Fruit fly (Drosophila melanogaster) whole organism, embryonic: ENCODE data around the gene CG15012.

Experiments used
- Abd-B ChIP-seq: fragments of 200-800 bp; sonication (Bioruptor generic); optimal IDR thresholded peaks from 2 replicates; lab custom pipeline; 2018; ENCODE audit warnings: missing biosample characterization, mild to moderate bottlenecking, missing genetic modification characterization, moderate library complexity
- Adf1 ChIP-seq: fragments of 200-800 bp; sonication (Bioruptor generic); IDR thresholded peaks from 2 replicates; pipeline ENCODE4 v1.3.6; 2022; ENCODE audit warnings: missing biosample characterization, missing genetic modification characterization
- Atf6 ChIP-seq: fragments of 200-800 bp; sonication (Bioruptor generic); IDR thresholded peaks from 2 replicates; pipeline ENCODE4 v1.3.6; 2022; ENCODE audit warnings: missing biosample characterization, missing genetic modification characterization
- BtbVII ChIP-seq: fragments of 200-800 bp; sonication (Bioruptor generic); optimal IDR thresholded peaks from 3 replicates; lab custom pipeline; 2017; ENCODE audit warnings: missing biosample characterization, mild to moderate bottlenecking, missing genetic modification characterization
- CG1024 ChIP-seq: fragments of 200-800 bp; sonication (Bioruptor generic); IDR thresholded peaks from 2 replicates; pipeline ENCODE4 v1.3.6; 2022; ENCODE audit warnings: missing biosample characterization, missing genetic modification characterization
- CG10366 ChIP-seq: fragments of 200-800 bp; sonication (Bioruptor generic); IDR thresholded peaks from 2 replicates; pipeline ENCODE4 v1.3.6; 2022; ENCODE audit warnings: missing biosample characterization, missing genetic modification characterization
- CG10654 ChIP-seq: fragments of 200-800 bp; sonication (Bioruptor generic); optimal IDR thresholded peaks from 2 replicates; lab custom pipeline; 2016; ENCODE audit warnings: missing biosample characterization, missing genetic modification characterization
- CG11560 ChIP-seq: fragments of 200-800 bp; sonication (Bioruptor generic); IDR thresholded peaks from 3 replicates; pipeline ENCODE4 v1.3.6; 2022; ENCODE audit warnings: missing biosample characterization, missing genetic modification characterization
- CG12104 ChIP-seq: fragments of 200-800 bp; sonication (Bioruptor generic); optimal IDR thresholded peaks from 3 replicates; lab custom pipeline; 2016; ENCODE audit warnings: missing biosample characterization, missing genetic modification characterization
- CG12942 ChIP-seq: fragments of 200-800 bp; sonication (Bioruptor generic); optimal IDR thresholded peaks from 3 replicates; lab custom pipeline; 2016; ENCODE audit warnings: missing biosample characterization, missing genetic modification characterization
- CG14710 ChIP-seq: fragments of 200-800 bp; sonication (Bioruptor generic); optimal IDR thresholded peaks from 3 replicates; lab custom pipeline; 2019; ENCODE audit warnings: missing biosample characterization, mild to moderate bottlenecking, missing genetic modification characterization, moderate library complexity
- CG15011 ChIP-seq: fragments of 200-800 bp; sonication (Bioruptor generic); optimal IDR thresholded peaks from 3 replicates; lab custom pipeline; 2018; ENCODE audit warnings: missing biosample characterization, mild to moderate bottlenecking, missing genetic modification characterization
- CG17912 ChIP-seq: fragments of 200-800 bp; sonication (Bioruptor generic); optimal IDR thresholded peaks from 2 replicates; lab custom pipeline; 2018; ENCODE audit warnings: missing biosample characterization, mild to moderate bottlenecking, missing genetic modification characterization
- CG18262 ChIP-seq: fragments of 200-800 bp; optimal IDR thresholded peaks from 3 replicates; lab custom pipeline; 2019; ENCODE audit warnings: missing biosample characterization, mild to moderate bottlenecking, missing genetic modification characterization, moderate library complexity
- CG18619 ChIP-seq: fragments of 200-800 bp; sonication (Bioruptor generic); optimal IDR thresholded peaks from 3 replicates; lab custom pipeline; 2017; ENCODE audit warnings: missing biosample characterization, mild to moderate bottlenecking, missing genetic modification characterization
- CG3163 ChIP-seq: fragments of 200-800 bp; sonication (Bioruptor generic); optimal IDR thresholded peaks from 3 replicates; lab custom pipeline; 2016; ENCODE audit warnings: missing biosample characterization, missing genetic modification characterization
- CG33557 ChIP-seq: fragments of 200-800 bp; sonication (Bioruptor generic); optimal IDR thresholded peaks from 2 replicates; lab custom pipeline; 2019; ENCODE audit warnings: missing biosample characterization, mild to moderate bottlenecking, missing genetic modification characterization, moderate library complexity
- CG3838 ChIP-seq: fragments of 200-800 bp; sonication (Bioruptor generic); optimal IDR thresholded peaks from 3 replicates; lab custom pipeline; 2016; ENCODE audit warnings: missing biosample characterization, missing genetic modification characterization
- CG6254 ChIP-seq: fragments of 200-800 bp; sonication (Bioruptor generic); optimal IDR thresholded peaks from 3 replicates; lab custom pipeline; 2017; ENCODE audit warnings: mild to moderate bottlenecking, missing biosample characterization, missing genetic modification reagents, missing genetic modification characterization
- CG7839 ChIP-seq: fragments of 200-800 bp; sonication (Bioruptor generic); optimal IDR thresholded peaks from 3 replicates; lab custom pipeline; 2018; ENCODE audit warnings: missing biosample characterization, mild to moderate bottlenecking, missing genetic modification characterization, moderate library complexity
- CG7987 ChIP-seq: fragments of 200-800 bp; sonication (Bioruptor generic); optimal IDR thresholded peaks from 2 replicates; lab custom pipeline; 2018; ENCODE audit warnings: missing biosample characterization, mild to moderate bottlenecking, missing genetic modification characterization, moderate library complexity
- CG9797 ChIP-seq: fragments of 200-800 bp; sonication (Bioruptor generic); optimal IDR thresholded peaks from 3 replicates; lab custom pipeline; 2018; ENCODE audit warnings: missing biosample characterization, mild to moderate bottlenecking, missing genetic modification characterization
- Doc2 ChIP-seq: fragments of 200-800 bp; sonication (Bioruptor generic); IDR thresholded peaks from 2 replicates; pipeline ENCODE4 v1.3.6; 2022; ENCODE audit warnings: missing biosample characterization, missing genetic modification characterization
- Hand ChIP-seq: fragments of 200-800 bp; sonication (Bioruptor generic); optimal IDR thresholded peaks from 2 replicates; lab custom pipeline; 2017; ENCODE audit warnings: mild to moderate bottlenecking, missing biosample characterization, missing genetic modification reagents, missing genetic modification characterization
- MBD-R2 ChIP-seq: fragments of 200-800 bp; sonication (Bioruptor generic); IDR thresholded peaks from 2 replicates; pipeline ENCODE4 v1.3.6; 2022; ENCODE audit warnings: missing biosample characterization, missing genetic modification characterization
- NC2α ChIP-seq: fragments of 200-800 bp; sonication (Bioruptor generic); optimal IDR thresholded peaks from 2 replicates; lab custom pipeline; 2016; ENCODE audit warnings: missing biosample characterization, missing genetic modification characterization
- NFAT ChIP-seq: fragments of 200-800 bp; sonication (Bioruptor generic); IDR thresholded peaks from 2 replicates; pipeline ENCODE4 v1.3.6; 2022; ENCODE audit warnings: missing biosample characterization, missing genetic modification characterization
- NK7.1 ChIP-seq: fragments of 200-800 bp; sonication (Bioruptor generic); optimal IDR thresholded peaks from 3 replicates; lab custom pipeline; 2016; ENCODE audit warnings: missing biosample characterization, missing genetic modification characterization
- Nf-YC ChIP-seq: fragments of 200-800 bp; optimal IDR thresholded peaks from 3 replicates; lab custom pipeline; 2019; ENCODE audit warnings: missing biosample characterization, mild to moderate bottlenecking, missing genetic modification characterization, moderate library complexity
- NfI ChIP-seq: fragments of 200-800 bp; sonication (Bioruptor generic); optimal IDR thresholded peaks from 3 replicates; lab custom pipeline; 2018; ENCODE audit warnings: missing biosample characterization, mild to moderate bottlenecking, missing genetic modification characterization, moderate library complexity
- Ptx1 ChIP-seq: fragments of 200-800 bp; sonication (Bioruptor generic); IDR thresholded peaks from 2 replicates; pipeline ENCODE4 v1.3.6; 2022; ENCODE audit warnings: missing biosample characterization, missing genetic modification characterization
- Rfx ChIP-seq: fragments of 200-800 bp; sonication (Bioruptor generic); IDR thresholded peaks from 2 replicates; pipeline ENCODE4 v1.3.6; 2022; ENCODE audit warnings: missing biosample characterization, missing genetic modification characterization
- Side ChIP-seq: fragments of 200-800 bp; sonication (Bioruptor generic); optimal IDR thresholded peaks from 2 replicates; lab custom pipeline; 2016; ENCODE audit warnings: missing biosample characterization, missing genetic modification characterization
- amos ChIP-seq: fragments of 200-800 bp; sonication (Bioruptor generic); IDR thresholded peaks from 2 replicates; pipeline ENCODE4 v1.3.6; 2022; ENCODE audit warnings: missing biosample characterization, missing genetic modification characterization; ENCODE audit not compliant: partially characterized antibody
- az2 ChIP-seq: fragments of 200-800 bp; sonication (Bioruptor generic); optimal IDR thresholded peaks from 3 replicates; lab custom pipeline; 2016; ENCODE audit warnings: missing biosample characterization, missing genetic modification characterization
- dmrt11E ChIP-seq: fragments of 200-800 bp; sonication (Bioruptor generic); optimal IDR thresholded peaks from 3 replicates; lab custom pipeline; 2018; ENCODE audit warnings: missing biosample characterization, mild to moderate bottlenecking, missing genetic modification characterization, moderate library complexity
- dmrt99B ChIP-seq: fragments of 200-800 bp; sonication (Bioruptor generic); optimal IDR thresholded peaks from 2 replicates; lab custom pipeline; 2018; ENCODE audit warnings: missing biosample characterization, mild to moderate bottlenecking, missing genetic modification characterization, moderate library complexity
- esg ChIP-seq: fragments of 200-800 bp; sonication (Bioruptor generic); conservative IDR thresholded peaks from 2 replicates; pipeline ENCODE4 v1.3.6; 2022; ENCODE audit warnings: missing biosample characterization, missing genetic modification characterization
- fd64A ChIP-seq: fragments of 200-800 bp; sonication (Bioruptor generic); optimal IDR thresholded peaks from 3 replicates; lab custom pipeline; 2018; ENCODE audit warnings: missing biosample characterization, mild to moderate bottlenecking, missing genetic modification characterization
- gfzf ChIP-seq: fragments of 200-800 bp; sonication (Bioruptor generic); optimal IDR thresholded peaks from 2 replicates; lab custom pipeline; 2016; ENCODE audit warnings: missing biosample characterization, mild to moderate bottlenecking, missing genetic modification characterization, moderate library complexity
- gt ChIP-seq: fragments of 200-800 bp; sonication (Bioruptor generic); IDR thresholded peaks from 2 replicates; pipeline ENCODE4 v1.3.6; 2022; ENCODE audit warnings: missing biosample characterization, missing genetic modification characterization
- insv ChIP-seq, 2 experiments: fragments of 200-800 bp; sonication (Bioruptor generic); optimal IDR thresholded peaks; 3 replicates each; lab custom pipeline; 2016 to 2018; ENCODE audit warnings: missing biosample characterization in 2 of 2, missing genetic modification characterization in 2 of 2
- oc ChIP-seq: fragments of 200-800 bp; sonication (Bioruptor generic); optimal IDR thresholded peaks from 2 replicates; lab custom pipeline; 2018; ENCODE audit warnings: missing biosample characterization, mild to moderate bottlenecking, missing genetic modification characterization, moderate library complexity
- prd ChIP-seq, 3 experiments: fragments of >200 bp in 2 of 3; fragments of 200-800 bp in 1 of 3; sonication (Bioruptor generic) in 1 of 3; optimal IDR thresholded peaks in 2 of 3; IDR thresholded peaks in 1 of 3; 2 replicates in 2 of 3; 3 replicates in 1 of 3; pipeline versions ENCODE4 v1.3.6 to Lab custom; 2017 to 2022; ENCODE audit warnings: missing biosample characterization in 1 of 3, missing genetic modification characterization in 1 of 3
- ranshi ChIP-seq: fragments of 200-800 bp; sonication (Bioruptor generic); IDR thresholded peaks from 2 replicates; pipeline ENCODE4 v1.3.6; 2022; ENCODE audit warnings: missing biosample characterization, missing genetic modification characterization
- salm ChIP-seq: fragments of 200-800 bp; sonication (Bioruptor generic); optimal IDR thresholded peaks from 2 replicates; lab custom pipeline; 2018; ENCODE audit warnings: missing biosample characterization, mild to moderate bottlenecking, missing genetic modification characterization
- sima ChIP-seq: fragments of 200-800 bp; sonication (Bioruptor generic); optimal IDR thresholded peaks from 2 replicates; lab custom pipeline; 2016; ENCODE audit warnings: missing biosample characterization, missing genetic modification characterization
- sna ChIP-seq: fragments of 200-800 bp; sonication (Bioruptor generic); IDR thresholded peaks from 2 replicates; pipeline ENCODE4 v1.3.6; 2022; ENCODE audit warnings: missing biosample characterization, missing genetic modification characterization; ENCODE audit not compliant: partially characterized antibody
- tap ChIP-seq: fragments of 200-800 bp; optimal IDR thresholded peaks from 3 replicates; lab custom pipeline; 2019; ENCODE audit warnings: missing biosample characterization, mild to moderate bottlenecking, missing genetic modification characterization, moderate library complexity
- zf30C ChIP-seq: fragments of 200-800 bp; sonication (Bioruptor generic); optimal IDR thresholded peaks from 3 replicates; lab custom pipeline; 2018; ENCODE audit warnings: missing biosample characterization, mild to moderate bottlenecking, missing genetic modification characterization

Gene CG15012

dm6 chr3L:4254301-4254834 is 37.7 kb downstream of the CG15012 start, which contains the start of the genes ago and CG1265 (continued):
- peak; percentile 28 for TF ChIP-seq CG10654
- TF ChIP-seq CG33557 (GFP tag; lab: Kevin White, UChicago) = peak; percentile 45
- peak; percentile 73 for TF ChIP-seq gfzf (GFP tag; lab: Kevin White, UChicago)
- TF ChIP-seq zf30C (GFP tag; lab: Kevin White, UChicago) = no peak
- no peak for TF ChIP-seq CG7987
- TF ChIP-seq Hand (GFP tag; lab: Kevin White, UChicago) = no peak
- TF ChIP-seq dmrt11E = peak; percentile 23
- TF ChIP-seq CG3838 (GFP tag; lab: Kevin White, UChicago) = no peak
- peak; percentile 54 for TF ChIP-seq CG12104 (GFP tag; lab: Kevin White, UChicago)
- no peak for TF ChIP-seq Side
- TF ChIP-seq insv (GFP tag; optimal IDR thresholded peaks at IDR 0.05; lab: Kevin White, UChicago) = peak in 1 of 2 experiments; percentile 30
- TF ChIP-seq MBD-R2 (GFP tag; lab: Robert Waterston, UW) = no peak; the same call in 1 of the 2 replicates
- TF ChIP-seq CG11560 (tag; lab: Robert Waterston, UW) = no peak; the same call in 2 of the 3 replicates
- TF ChIP-seq Nf-YC (tag; lab: Kevin White, UChicago) = peak; percentile 62
- peak; percentile 61 for TF ChIP-seq amos
- TF ChIP-seq CG14710 (tag; lab: Kevin White, UChicago) = peak; percentile 99
- no peak for TF ChIP-seq dmrt99B (tag; lab: Kevin White, UChicago)
- no peak for TF ChIP-seq BtbVII (GFP tag; lab: Kevin White, UChicago)
- no peak for TF ChIP-seq CG3163 (GFP tag; lab: Kevin White, UChicago)
- no peak for TF ChIP-seq NC2α (GFP tag; lab: Kevin White, UChicago)
- peak; percentile 53 for TF ChIP-seq Abd-B (GFP tag; lab: Kevin White, UChicago)
- TF ChIP-seq CG12942 (GFP tag; lab: Kevin White, UChicago) = no peak
- TF ChIP-seq Adf1 (GFP tag; lab: Robert Waterston, UW) = no peak
- no peak for TF ChIP-seq NK7.1 (GFP tag; lab: Kevin White, UChicago)
- no peak for TF ChIP-seq oc
- no peak for TF ChIP-seq sna
- TF ChIP-seq esg = 0 out of 2 replicates have a peak, but pooled peaks have one; percentile 7
- TF ChIP-seq CG17912 (GFP tag; lab: Kevin White, UChicago) = peak; percentile 72
- TF ChIP-seq CG7839 (tag; lab: Kevin White, UChicago) = peak; percentile 31
- peak; percentile 3 for TF ChIP-seq az2 (GFP tag; lab: Kevin White, UChicago)
- peak; percentile 65 for TF ChIP-seq CG18262
- peak; percentile 15 for TF ChIP-seq CG18619 (GFP tag; lab: Kevin White, UChicago)
- no peak for TF ChIP-seq Doc2 (GFP tag; lab: Robert Waterston, UW)
- TF ChIP-seq tap (tag; lab: Kevin White, UChicago) = no peak
- TF ChIP-seq salm (tag; lab: Kevin White, UChicago) = no peak
- peak; percentile 82 for TF ChIP-seq NFAT (GFP tag; lab: Robert Waterston, UW)
- peak; percentile 50 for TF ChIP-seq ranshi
- TF ChIP-seq CG1024 (GFP tag; lab: Robert Waterston, UW) = peak; percentile 32; the same call in 1 of the 2 replicates
- TF ChIP-seq fd64A (GFP tag; lab: Kevin White, UChicago) = no peak
- peak; percentile 49 for TF ChIP-seq NfI
- TF ChIP-seq sima = no peak
- peak; percentile 68 for TF ChIP-seq Rfx (GFP tag; lab: Robert Waterston, UW)
- peak; percentile 9; the same call in 1 of the 2 replicates for TF ChIP-seq CG10366 (GFP tag; lab: Robert Waterston, UW)
- no peak for TF ChIP-seq prd (optimal IDR thresholded peaks at IDR 0.05; lab: Kevin White, UChicago)
- peak; percentile 42; the same call in 1 of the 3 replicates for TF ChIP-seq prd (GFP tag; IDR thresholded peaks at IDR 0.05; lab: Robert Waterston, UW)
- TF ChIP-seq Atf6 (GFP tag; lab: Robert Waterston, UW) = no peak
- no peak for TF ChIP-seq CG15011 (GFP tag; lab: Kevin White, UChicago)
- TF ChIP-seq CG6254 (GFP tag; lab: Kevin White, UChicago) = no peak
- TF ChIP-seq CG9797 (GFP tag; lab: Kevin White, UChicago) = peak; percentile 46
- no peak for TF ChIP-seq gt (GFP tag; lab: Robert Waterston, UW)
- TF ChIP-seq Ptx1 (GFP tag; lab: Robert Waterston, UW) = peak; percentile 43
